Fruit fly (Drosophila melanogaster): ENCODE results near the gene pzg.

The pzg gene

DNA sequence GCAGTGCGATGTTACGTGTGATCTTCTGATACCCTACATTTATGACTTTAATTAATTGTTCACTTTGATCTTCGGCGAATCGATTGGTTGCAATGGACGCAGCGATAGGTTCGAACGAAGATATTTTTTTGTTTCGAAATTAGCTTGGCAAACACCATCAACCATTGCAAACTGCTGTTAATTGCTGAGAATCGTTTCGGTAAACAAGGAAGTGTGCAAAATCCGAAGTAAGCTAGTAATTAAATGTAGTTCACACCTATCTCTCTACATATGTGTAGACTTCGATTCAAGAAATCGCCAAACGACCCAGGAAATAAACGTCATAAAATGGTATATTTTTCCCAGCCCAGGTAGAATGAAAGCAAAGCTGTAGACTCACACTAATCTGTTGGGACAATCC lies 12.5 kb downstream of the pzg start, which contains the start of gene CG43702:
CG43702 (plus strand) TSS at position 301 of the 400 bp plus-strand sequence.
- TF ChIP-seq bab1 (GFP tag; optimal IDR thresholded peaks at IDR 0.05): no peak
- TF ChIP-seq pad (GFP tag; optimal IDR thresholded peaks at IDR 0.05): no peak
- TF ChIP-seq cic (GFP tag; optimal IDR thresholded peaks at IDR 0.05): no peak
- no peak for TF ChIP-seq Clk (GFP tag; optimal IDR thresholded peaks at IDR 0.05)
- TF ChIP-seq CG14711 (tag; optimal IDR thresholded peaks at IDR 0.05): no peak
- no peak for TF ChIP-seq CG7101 (tag; optimal IDR thresholded peaks at IDR 0.05)
- no peak for TF ChIP-seq CG33017 (tag; optimal IDR thresholded peaks at IDR 0.05)
- TF ChIP-seq CG5204 (GFP tag; optimal IDR thresholded peaks at IDR 0.05): no peak
- no peak for TF ChIP-seq cnc (optimal IDR thresholded peaks at IDR 0.05)
- no peak for TF ChIP-seq Mnt (GFP tag; optimal IDR thresholded peaks at IDR 0.05)
- no peak for TF ChIP-seq Hr96 (GFP tag; optimal IDR thresholded peaks at IDR 0.05)
- TF ChIP-seq ovo (GFP tag; optimal IDR thresholded peaks at IDR 0.05): no peak

DNA sequence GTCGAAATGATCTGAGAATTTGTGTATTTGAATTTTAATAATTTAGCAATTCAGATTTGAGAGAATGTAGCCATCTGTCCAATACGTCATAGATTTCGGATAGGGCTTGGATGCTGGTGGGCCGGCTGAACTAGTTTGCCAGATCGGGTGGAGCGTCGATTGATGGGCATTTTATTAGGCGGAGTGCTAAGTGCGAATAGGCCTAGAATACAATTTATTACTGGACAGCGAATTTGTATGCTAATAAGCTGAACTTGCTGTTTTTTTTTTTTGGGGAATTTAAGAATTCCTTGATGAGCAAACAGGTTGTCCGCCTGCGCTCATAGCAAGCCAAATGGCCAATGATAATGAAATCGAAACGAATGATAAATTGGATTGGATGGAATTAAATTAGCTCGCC lies 13.3 kb downstream of the pzg start:
- no peak for TF ChIP-seq pad (GFP tag; optimal IDR thresholded peaks at IDR 0.05)
- no peak for TF ChIP-seq bab1 (GFP tag; optimal IDR thresholded peaks at IDR 0.05)
- TF ChIP-seq CG7045 (GFP tag; optimal IDR thresholded peaks at IDR 0.05): no peak
- TF ChIP-seq kay (GFP tag; ENCODE audit: borderline replicate concordance): no peak
- TF ChIP-seq toe (GFP tag; optimal IDR thresholded peaks at IDR 0.05): no peak
- TF ChIP-seq CG1620 (GFP tag; optimal IDR thresholded peaks at IDR 0.05): no peak
- TF ChIP-seq CG5204 (GFP tag; optimal IDR thresholded peaks at IDR 0.05): no peak

DNA sequence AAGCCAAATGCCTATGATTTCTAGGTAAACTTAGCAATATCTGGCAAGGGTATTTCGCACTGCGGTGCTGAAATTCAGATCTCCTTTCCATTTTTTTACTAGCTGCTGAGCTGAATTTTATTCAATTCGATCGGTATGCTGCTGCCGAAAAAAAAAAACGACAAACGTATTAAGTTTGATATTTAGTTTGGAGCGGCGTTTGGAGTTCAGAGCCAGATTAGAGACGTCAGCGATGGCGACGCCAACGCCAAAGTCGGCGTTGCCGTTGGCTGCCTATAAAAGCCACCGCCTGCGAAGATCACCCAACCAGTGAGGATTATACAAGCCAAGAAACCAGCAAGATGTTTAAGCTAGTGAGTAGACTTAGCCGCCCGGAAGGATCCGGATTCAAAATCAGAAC lies 14.4 kb downstream of the pzg start, which contains the start of gene Cpr78Cc:
Cpr78Cc (plus strand) TSS at position 301 of the 400 bp plus-strand sequence.
- TF ChIP-seq CG33017 (tag; optimal IDR thresholded peaks at IDR 0.05) (no peak), tj (GFP tag; optimal IDR thresholded peaks at IDR 0.05) (no peak), Hr96 (GFP tag; optimal IDR thresholded peaks at IDR 0.05) (no peak), CG12768 (GFP tag; optimal IDR thresholded peaks at IDR 0.05) (no peak), Crg-1 (GFP tag; optimal IDR thresholded peaks at IDR 0.05) (no peak), CG14711 (tag; optimal IDR thresholded peaks at IDR 0.05) (no peak), ovo (GFP tag; optimal IDR thresholded peaks at IDR 0.05) (no peak), toe (GFP tag; optimal IDR thresholded peaks at IDR 0.05) (no peak), cic (GFP tag; optimal IDR thresholded peaks at IDR 0.05) (no peak), cnc (optimal IDR thresholded peaks at IDR 0.05) (no peak), Mnt (GFP tag; optimal IDR thresholded peaks at IDR 0.05) (no peak)

DNA sequence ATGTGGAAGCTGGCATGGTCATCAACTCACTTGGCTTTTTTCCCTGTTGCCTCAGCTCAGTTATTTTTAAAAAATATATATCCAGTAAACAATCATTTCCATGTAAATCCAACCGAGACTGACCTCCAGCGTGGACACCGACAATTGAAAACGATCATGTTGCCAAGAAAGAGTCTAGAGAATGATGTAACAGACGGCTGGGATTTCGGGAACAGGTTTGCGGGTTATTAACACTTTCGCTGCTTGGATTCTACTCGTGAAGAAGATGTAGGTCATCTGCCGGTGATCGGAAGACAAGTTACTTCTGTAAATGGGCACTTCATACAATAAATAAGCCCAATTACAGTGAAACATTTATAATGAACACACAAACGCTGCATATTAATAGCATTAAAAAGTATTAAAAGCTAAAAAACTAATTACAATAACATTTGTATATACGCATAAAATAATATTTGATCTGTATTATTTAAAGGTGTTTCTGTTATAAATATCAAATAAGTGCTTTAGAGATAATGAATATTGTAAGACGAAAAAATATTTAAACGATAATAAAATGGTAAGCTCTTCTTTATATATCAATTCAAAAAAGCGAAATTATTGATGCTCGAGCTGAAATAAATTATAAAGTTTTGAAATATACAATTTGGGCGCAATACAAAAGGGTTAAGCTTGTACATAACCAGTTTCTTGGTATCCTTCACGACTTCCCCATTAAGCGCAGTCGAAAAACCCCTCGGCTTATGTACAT lies 16.0 kb downstream of the pzg start:
- no peak for TF ChIP-seq pad (GFP tag; optimal IDR thresholded peaks at IDR 0.05)
- no peak for TF ChIP-seq CG7045 (GFP tag; optimal IDR thresholded peaks at IDR 0.05)
- TF ChIP-seq cnc (optimal IDR thresholded peaks at IDR 0.05): no peak

DNA sequence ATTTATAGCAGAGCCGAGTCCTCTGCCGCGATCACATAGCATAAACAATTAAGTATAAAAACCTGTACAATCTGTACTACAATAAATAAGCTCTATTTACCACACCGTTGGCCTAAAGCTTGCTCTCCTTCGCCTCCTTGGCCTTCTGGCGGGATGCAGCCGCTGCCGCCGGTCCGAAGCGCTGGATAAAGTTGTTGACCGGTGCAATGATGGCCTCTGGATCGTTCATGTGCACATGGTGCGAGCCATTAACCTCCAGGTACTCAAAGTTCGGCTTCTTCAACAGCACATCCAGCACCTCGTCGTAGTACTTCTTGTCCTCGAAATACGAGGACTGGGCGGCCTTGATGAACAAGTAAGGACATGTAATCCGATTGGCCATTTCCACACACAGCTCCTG lies 16.6 kb downstream of the pzg start:
- TF ChIP-seq bab1 (GFP tag; optimal IDR thresholded peaks at IDR 0.05) (no peak), CG12768 (GFP tag; optimal IDR thresholded peaks at IDR 0.05) (no peak), tj (GFP tag; optimal IDR thresholded peaks at IDR 0.05) (no peak), ovo (GFP tag; optimal IDR thresholded peaks at IDR 0.05) (no peak), Crg-1 (GFP tag; optimal IDR thresholded peaks at IDR 0.05) (no peak), CG7045 (GFP tag; optimal IDR thresholded peaks at IDR 0.05) (no peak), Mnt (GFP tag; optimal IDR thresholded peaks at IDR 0.05) (no peak), CG14711 (tag; optimal IDR thresholded peaks at IDR 0.05) (no peak), kay (GFP tag; ENCODE audit: borderline replicate concordance) (no peak), pad (GFP tag; optimal IDR thresholded peaks at IDR 0.05) (no peak), CG1620 (GFP tag; optimal IDR thresholded peaks at IDR 0.05) (no peak), cnc (optimal IDR thresholded peaks at IDR 0.05) (no peak)

DNA sequence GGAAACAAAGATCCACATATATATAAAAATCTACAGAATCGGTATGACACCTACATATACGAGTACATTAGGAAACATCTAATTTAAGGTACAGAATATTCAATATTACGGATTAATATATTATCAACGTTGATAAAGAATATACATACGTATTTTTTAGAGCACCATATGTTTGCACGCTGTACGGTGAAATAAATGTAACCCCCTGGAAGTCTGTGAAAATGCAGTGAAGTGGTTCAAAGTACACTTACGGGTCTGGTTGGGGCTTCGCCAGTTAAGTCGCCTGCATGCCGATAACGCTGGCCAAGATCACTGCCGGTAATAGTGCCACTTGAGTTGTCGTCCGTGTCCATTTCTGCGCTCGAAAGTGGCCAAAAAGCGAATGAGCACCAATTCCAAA lies 17.8 kb downstream of the pzg start:
- TF ChIP-seq CG1620 (GFP tag; optimal IDR thresholded peaks at IDR 0.05): no peak
- no peak for TF ChIP-seq tj (GFP tag; optimal IDR thresholded peaks at IDR 0.05)
- no peak for TF ChIP-seq CG7045 (GFP tag; optimal IDR thresholded peaks at IDR 0.05)
- TF ChIP-seq CG14711 (tag; optimal IDR thresholded peaks at IDR 0.05): no peak
- TF ChIP-seq CG12768 (GFP tag; optimal IDR thresholded peaks at IDR 0.05): peak; percentile 42
- peak; percentile 91 for TF ChIP-seq kay (GFP tag; ENCODE audit: borderline replicate concordance)
- TF ChIP-seq cnc (optimal IDR thresholded peaks at IDR 0.05): no peak
- no peak for TF ChIP-seq ovo (GFP tag; optimal IDR thresholded peaks at IDR 0.05)
- no peak for TF ChIP-seq CG5204 (GFP tag; optimal IDR thresholded peaks at IDR 0.05)

DNA sequence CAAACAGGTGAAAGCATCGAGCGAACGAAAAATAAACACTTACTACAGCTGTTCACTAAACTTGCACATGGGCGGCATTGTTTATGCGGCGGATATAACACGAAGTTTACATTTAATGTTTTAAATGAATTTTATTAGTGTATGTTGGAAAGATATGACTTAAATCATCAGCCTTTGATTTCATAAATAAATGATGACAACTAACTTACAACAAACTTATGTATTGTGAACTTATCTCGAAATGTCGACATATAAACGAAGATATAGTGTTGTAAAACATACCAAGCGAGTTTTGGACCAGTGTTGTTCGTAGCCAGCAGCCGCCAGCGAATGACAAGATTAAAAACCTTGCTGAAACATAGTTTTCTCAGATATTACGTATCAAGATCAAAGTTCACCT lies 18.5 kb downstream of the pzg start, which contains the start of the genes CG11309 and CG7632:
CG11309 (minus strand) TSS at position 259 of the 400 bp plus-strand sequence.
CG7632 (plus strand) TSS at position 298 of the 400 bp plus-strand sequence.
- TF ChIP-seq CG14711 (tag; optimal IDR thresholded peaks at IDR 0.05) (peak; percentile 99), Clk (GFP tag; optimal IDR thresholded peaks at IDR 0.05) (peak; percentile 98), CG12768 (GFP tag; optimal IDR thresholded peaks at IDR 0.05) (peak; percentile 100), CG7101 (tag; optimal IDR thresholded peaks at IDR 0.05) (peak; percentile 100), Crg-1 (GFP tag; optimal IDR thresholded peaks at IDR 0.05) (peak; percentile 99), bab1 (GFP tag; optimal IDR thresholded peaks at IDR 0.05) (peak; percentile 100), CG33017 (tag; optimal IDR thresholded peaks at IDR 0.05) (peak; percentile 100), tj (GFP tag; optimal IDR thresholded peaks at IDR 0.05) (peak; percentile 96), toe (GFP tag; optimal IDR thresholded peaks at IDR 0.05) (peak; percentile 99), cnc (optimal IDR thresholded peaks at IDR 0.05) (no peak), cic (GFP tag; optimal IDR thresholded peaks at IDR 0.05) (peak; percentile 96), Mnt (GFP tag; optimal IDR thresholded peaks at IDR 0.05) (peak; percentile 99), kay (GFP tag; ENCODE audit: borderline replicate concordance) (peak; percentile 98), CG7045 (GFP tag; optimal IDR thresholded peaks at IDR 0.05) (peak; percentile 100), pad (GFP tag; optimal IDR thresholded peaks at IDR 0.05) (peak; percentile 96), CG1620 (GFP tag; optimal IDR thresholded peaks at IDR 0.05) (peak; percentile 99), CG11617 (GFP tag; optimal IDR thresholded peaks at IDR 0.05) (peak; percentile 100), ovo (GFP tag; optimal IDR thresholded peaks at IDR 0.05) (peak; percentile 98), CG5204 (GFP tag; optimal IDR thresholded peaks at IDR 0.05) (peak; percentile 99), Hr96 (GFP tag; optimal IDR thresholded peaks at IDR 0.05) (peak; percentile 99)

All from whole organism, adult.